Fruit fly (Drosophila melanogaster): Measurements from ENCODE around the gene Trf2.

The Trf2 gene

dm6 chrX:8419534-8419933, 10.5 kb downstream of the Trf2 start (continued):
- TF ChIP-seq CG16863 (GFP tag; optimal IDR thresholded peaks at IDR 0.05) (no peak), CG2678 (tag; optimal IDR thresholded peaks at IDR 0.05) (no peak), gcm2 (GFP tag; optimal IDR thresholded peaks at IDR 0.05) (no peak), pfk (GFP tag; optimal IDR thresholded peaks at IDR 0.05) (peak; percentile 4), HLH54F (GFP tag; optimal IDR thresholded peaks at IDR 0.05) (no peak), odd (GFP tag; optimal IDR thresholded peaks at IDR 0.05) (no peak), CG10431 (GFP tag; optimal IDR thresholded peaks at IDR 0.05) (no peak), CG14860 (GFP tag; IDR thresholded peaks at IDR 0.05; ENCODE audit: partially characterized antibody) (no peak), wor (GFP tag; IDR thresholded peaks at IDR 0.05) (no peak), nom (GFP tag; optimal IDR thresholded peaks at IDR 0.05) (peak; percentile 52), twi (tag; optimal IDR thresholded peaks at IDR 0.05) (peak; percentile 44), CG15479 (GFP tag; optimal IDR thresholded peaks at IDR 0.05) (peak; percentile 14), Fer3 (tag; optimal IDR thresholded peaks at IDR 0.05) (no peak), CG15011 (GFP tag; optimal IDR thresholded peaks at IDR 0.05) (no peak), YL-1 (GFP tag; optimal IDR thresholded peaks at IDR 0.05) (no peak), exex (tag; optimal IDR thresholded peaks at IDR 0.05) (no peak), CG9876 (GFP tag; optimal IDR thresholded peaks at IDR 0.05) (no peak), Ets65A (GFP tag) (no peak), CG9609 (GFP tag; optimal IDR thresholded peaks at IDR 0.05) (no peak), CG12299 (tag; optimal IDR thresholded peaks at IDR 0.05) (no peak), CG10565 (GFP tag; optimal IDR thresholded peaks at IDR 0.05) (no peak), CG5180 (GFP tag; optimal IDR thresholded peaks at IDR 0.05) (peak; percentile 66), kah (GFP tag; optimal IDR thresholded peaks at IDR 0.05) (peak; percentile 4), CG10267 (tag; optimal IDR thresholded peaks at IDR 0.05) (no peak), maf-S (GFP tag; optimal IDR thresholded peaks at IDR 0.05) (no peak), Sox102F (GFP tag; optimal IDR thresholded peaks at IDR 0.05) (no peak), jumu (GFP tag; optimal IDR thresholded peaks at IDR 0.05) (no peak), CG9817 (tag; optimal IDR thresholded peaks at IDR 0.05) (no peak), ab (GFP tag; optimal IDR thresholded peaks at IDR 0.05) (no peak), so (GFP tag; IDR thresholded peaks at IDR 0.05) (no peak), Tbp (GFP tag; optimal IDR thresholded peaks at IDR 0.05) (no peak), Dref (GFP tag; IDR thresholded peaks at IDR 0.05) (no peak), crol (GFP tag; IDR thresholded peaks at IDR 0.05) (peak; percentile 84), ara (GFP tag; IDR thresholded peaks at IDR 0.05) (no peak), slp2 (GFP tag; optimal IDR thresholded peaks at IDR 0.05) (no peak), CG6791 (GFP tag; IDR thresholded peaks at IDR 0.05; ENCODE audit: partially characterized antibody) (peak; percentile 15; the same call in 1 of the 3 replicates), fd102C (GFP tag; optimal IDR thresholded peaks at IDR 0.05) (no peak), onecut (GFP tag; IDR thresholded peaks at IDR 0.05) (no peak), Hr39 (optimal IDR thresholded peaks at IDR 0.05) (no peak), Dp (GFP tag; optimal IDR thresholded peaks at IDR 0.05) (no peak), CG1602 (GFP tag; optimal IDR thresholded peaks at IDR 0.05) (no peak), CG18011 (GFP tag; optimal IDR thresholded peaks at IDR 0.05) (no peak), CG4854 (GFP tag; optimal IDR thresholded peaks at IDR 0.05) (no peak), Spps (tag; optimal IDR thresholded peaks at IDR 0.05) (no peak), sens-2 (GFP tag; IDR thresholded peaks at IDR 0.05) (no peak), CG17359 (tag; optimal IDR thresholded peaks at IDR 0.05) (no peak), CG4328 (GFP tag; optimal IDR thresholded peaks at IDR 0.05) (no peak), Nf-YB (GFP tag; optimal IDR thresholded peaks at IDR 0.05) (no peak), stwl (tag; optimal IDR thresholded peaks at IDR 0.05) (peak; percentile 51), CG11093 (GFP tag; IDR thresholded peaks at IDR 0.05) (no peak), nmo (GFP tag; optimal IDR thresholded peaks at IDR 0.05) (no peak), ranshi (GFP tag; IDR thresholded peaks at IDR 0.05) (no peak)

Data from whole organism, embryonic.